Fruit fly (Drosophila melanogaster): ENCODE measurements around the gene CG9386.

The CG9386 gene

dm6 chr3R:9600558-9600959, 45.4 kb upstream of the CG9386 start (continued):
- TF ChIP-seq Dref (GFP tag; IDR thresholded peaks at IDR 0.05) (no peak), ftz-f1 (GFP tag; optimal IDR thresholded peaks at IDR 0.05) (no peak), Dek (tag; optimal IDR thresholded peaks at IDR 0.05) (no peak), hkb (optimal IDR thresholded peaks at IDR 0.05) (no peak), hkb (GFP tag; IDR thresholded peaks at IDR 0.05) (peak; percentile 59), CG12769 (tag; optimal IDR thresholded peaks at IDR 0.05) (peak; percentile 29), CG12071 (GFP tag; optimal IDR thresholded peaks at IDR 0.05) (no peak), Nf-YB (GFP tag; optimal IDR thresholded peaks at IDR 0.05) (peak; percentile 13), Doc2 (GFP tag; IDR thresholded peaks at IDR 0.05) (no peak), odd (GFP tag; optimal IDR thresholded peaks at IDR 0.05) (peak; percentile 9), CG30403 (GFP tag; optimal IDR thresholded peaks at IDR 0.05) (peak; percentile 25), CG1602 (GFP tag; optimal IDR thresholded peaks at IDR 0.05) (no peak), CG5953 (GFP tag; IDR thresholded peaks at IDR 0.05) (no peak), CG13894 (tag; optimal IDR thresholded peaks at IDR 0.05) (peak; percentile 58), Ptx1 (GFP tag; IDR thresholded peaks at IDR 0.05) (peak; percentile 13; the same call in 1 of the 2 replicates), CG18619 (GFP tag; optimal IDR thresholded peaks at IDR 0.05) (peak; percentile 54), CG10366 (GFP tag; IDR thresholded peaks at IDR 0.05) (no peak), CG11247 (GFP tag; IDR thresholded peaks at IDR 0.05) (no peak), lmd (GFP tag; IDR thresholded peaks at IDR 0.05) (peak; percentile 30; the same call in 1 of the 2 replicates), E2f2 (GFP tag; IDR thresholded peaks at IDR 0.05) (no peak), CG11504 (tag; optimal IDR thresholded peaks at IDR 0.05) (peak; percentile 66), CG11456 (GFP tag; IDR thresholded peaks at IDR 0.05) (no peak; the same call in 2 of the 3 replicates), seq (GFP tag; IDR thresholded peaks at IDR 0.05) (no peak), CG17829 (tag; optimal IDR thresholded peaks at IDR 0.05) (no peak), Hmx (GFP tag; optimal IDR thresholded peaks at IDR 0.05) (no peak), CG17328 (GFP tag; IDR thresholded peaks at IDR 0.05) (no peak), CG10274 (GFP tag; optimal IDR thresholded peaks at IDR 0.05) (peak; percentile 13), CG10959 (GFP tag; IDR thresholded peaks at IDR 0.05) (no peak), dmrt99B (tag; optimal IDR thresholded peaks at IDR 0.05) (peak; percentile 56), danr (GFP tag; IDR thresholded peaks at IDR 0.05) (no peak), ro (GFP tag; IDR thresholded peaks at IDR 0.05) (no peak), gfzf (GFP tag; optimal IDR thresholded peaks at IDR 0.05) (no peak), lbe (GFP tag; optimal IDR thresholded peaks at IDR 0.05) (no peak), CG11093 (GFP tag; IDR thresholded peaks at IDR 0.05) (no peak), CG8290 (GFP tag; optimal IDR thresholded peaks at IDR 0.05) (no peak), CG8290 (tag; optimal IDR thresholded peaks at IDR 0.05) (peak in 1 of 2 experiments; percentile 0), ato (GFP tag; IDR thresholded peaks at IDR 0.05; ENCODE audit: partially characterized antibody) (no peak), CG12942 (GFP tag; optimal IDR thresholded peaks at IDR 0.05) (no peak), Blimp-1 (GFP tag; optimal IDR thresholded peaks at IDR 0.05) (peak; percentile 41), eyg (GFP tag; optimal IDR thresholded peaks at IDR 0.05) (no peak), CG7357 (GFP tag; IDR thresholded peaks at IDR 0.05) (no peak), CG10654 (GFP tag; optimal IDR thresholded peaks at IDR 0.05) (no peak), CG32532 (GFP tag; IDR thresholded peaks at IDR 0.05) (peak; percentile 57), sens-2 (GFP tag; IDR thresholded peaks at IDR 0.05) (no peak), abd-A (tag; optimal IDR thresholded peaks at IDR 0.05) (no peak), CG3838 (GFP tag; optimal IDR thresholded peaks at IDR 0.05) (no peak), Lhr (GFP tag; optimal IDR thresholded peaks at IDR 0.05) (no peak), CG6254 (GFP tag; optimal IDR thresholded peaks at IDR 0.05) (no peak), MESR4 (GFP tag; optimal IDR thresholded peaks at IDR 0.05) (no peak), jumu (GFP tag; optimal IDR thresholded peaks at IDR 0.05) (no peak), Opbp (GFP tag; IDR thresholded peaks at IDR 0.05; ENCODE audit: partially characterized antibody) (no peak), CG14050 (GFP tag; IDR thresholded peaks at IDR 0.05) (no peak), luna (GFP tag; optimal IDR thresholded peaks at IDR 0.05) (no peak)

Data from whole organism, embryonic.